Worm (Caenorhabditis elegans): ENCODE measurements around the gene rbm-17.

The rbm-17 gene

ce11 chrIV:11644705-11645104, 6.6 kb downstream of the rbm-17 start:
- TF ChIP-seq hlh-1 (tag; optimal IDR thresholded peaks at IDR 0.05) (no peak), ces-1 (GFP tag; optimal IDR thresholded peaks at IDR 0.05) (no peak), mab-5 (tag; optimal IDR thresholded peaks at IDR 0.05) (no peak), elt-3 (tag; optimal IDR thresholded peaks at IDR 0.05) (no peak), bed-3 (GFP tag; optimal IDR thresholded peaks at IDR 0.05) (no peak), ceh-83 (GFP tag; optimal IDR thresholded peaks at IDR 0.05) (no peak), nhr-28 (tag; optimal IDR thresholded peaks at IDR 0.05) (no peak), unc-120 (tag; optimal IDR thresholded peaks at IDR 0.05; ENCODE audit: poor library complexity, severe bottlenecking) (no peak), nhr-76 (tag; optimal IDR thresholded peaks at IDR 0.05) (no peak), lsy-2 (tag; optimal IDR thresholded peaks at IDR 0.05) (no peak), nhr-12 (tag; optimal IDR thresholded peaks at IDR 0.05) (no peak), flh-1 (GFP tag; optimal IDR thresholded peaks at IDR 0.05) (no peak), cnd-1 (tag; optimal IDR thresholded peaks at IDR 0.05) (no peak), ztf-11 (tag; optimal IDR thresholded peaks at IDR 0.05) (no peak), unc-39 (tag; optimal IDR thresholded peaks at IDR 0.05) (no peak), nhr-2 (tag; optimal IDR thresholded peaks at IDR 0.05) (no peak), blmp-1 (tag; optimal IDR thresholded peaks at IDR 0.05) (no peak), ceh-39 (tag; optimal IDR thresholded peaks at IDR 0.05) (no peak), lin-32 (GFP tag; optimal IDR thresholded peaks at IDR 0.05) (no peak)

ce11 chrIV:11645354-11645753, 7.2 kb downstream of the rbm-17 start:
- no peak for TF ChIP-seq flh-1 (GFP tag; optimal IDR thresholded peaks at IDR 0.05)
- no peak for TF ChIP-seq nhr-76 (tag; optimal IDR thresholded peaks at IDR 0.05)
- TF ChIP-seq ham-2 (GFP tag; optimal IDR thresholded peaks at IDR 0.05): no peak
- TF ChIP-seq unc-39 (tag; optimal IDR thresholded peaks at IDR 0.05): no peak
- no peak for TF ChIP-seq ceh-43 (GFP tag; optimal IDR thresholded peaks at IDR 0.05)
- TF ChIP-seq lin-32 (GFP tag; optimal IDR thresholded peaks at IDR 0.05): no peak
- TF ChIP-seq ces-1 (GFP tag; optimal IDR thresholded peaks at IDR 0.05): no peak
- no peak for TF ChIP-seq M03D4.4 (tag; optimal IDR thresholded peaks at IDR 0.05)

DNA sequence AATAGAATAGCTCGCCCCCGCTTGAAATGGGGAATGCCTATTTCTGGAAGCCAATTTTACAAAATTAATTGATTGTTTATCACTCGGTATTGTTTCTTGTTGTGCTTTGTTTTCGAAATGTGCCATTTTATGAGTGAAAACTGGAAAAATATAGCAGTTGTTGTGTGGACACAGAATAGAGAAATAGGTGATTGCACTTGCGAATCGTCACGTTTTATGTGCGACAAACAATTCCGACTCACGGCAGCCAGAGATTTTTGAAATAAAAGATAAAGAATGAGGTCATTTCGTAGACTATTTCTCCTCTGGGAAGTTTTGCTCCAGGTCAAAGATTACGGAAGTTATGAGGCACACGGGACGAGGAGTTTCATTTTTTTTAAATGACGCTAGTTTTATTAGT, 8.8 kb downstream of the rbm-17 start:
- TF ChIP-seq mls-2 (tag; optimal IDR thresholded peaks at IDR 0.05) (no peak), hlh-1 (tag; optimal IDR thresholded peaks at IDR 0.05) (peak; percentile 17)

- peak; percentile 15 for TF ChIP-seq hlh-1 (tag; optimal IDR thresholded peaks at IDR 0.05)
- no peak for TF ChIP-seq zip-8 (tag; optimal IDR thresholded peaks at IDR 0.05)
Observed at ce11 chrIV:11649031-11649430, 10.9 kb downstream of the rbm-17 start, which contains the start of gene ZK809.8. TSS of gene ZK809.8 (minus strand) at chrIV:11649064.

DNA sequence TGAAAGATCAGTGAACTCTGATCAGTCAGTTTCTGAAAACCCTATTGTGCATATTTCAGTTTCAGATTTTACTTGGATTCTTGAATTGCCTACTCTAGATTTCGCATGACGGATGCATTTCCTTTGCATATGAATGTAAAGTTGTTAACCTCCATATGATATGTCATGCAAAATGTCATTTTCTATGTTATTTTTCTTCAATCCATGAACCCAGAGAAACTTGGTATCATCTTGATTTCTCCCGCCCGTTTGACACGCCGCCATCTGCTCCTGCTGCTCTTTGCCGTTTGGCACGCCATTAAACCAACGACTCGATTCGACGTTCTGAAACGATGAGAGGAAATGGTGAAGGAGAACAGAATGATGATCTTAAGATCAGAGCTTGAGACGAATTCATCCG, 12.2 kb downstream of the rbm-17 start:
- TF ChIP-seq snpc-4 (tag; optimal IDR thresholded peaks at IDR 0.05): no peak

ce11 chrIV:11651965-11652453, 13.9 kb downstream of the rbm-17 start, which contains the start of the genes acl-3 and ndub-6:
TSS of gene acl-3 (minus strand) at chrIV:11652023.
TSS of gene ndub-6 (plus strand) at chrIV:11652403.
- TF ChIP-seq ceh-39 (tag; optimal IDR thresholded peaks at IDR 0.05) (no peak), unc-120 (tag; optimal IDR thresholded peaks at IDR 0.05; ENCODE audit: poor library complexity, severe bottlenecking) (no peak), nhr-2 (tag; optimal IDR thresholded peaks at IDR 0.05) (no peak), ham-2 (GFP tag; optimal IDR thresholded peaks at IDR 0.05) (no peak), mls-2 (tag; optimal IDR thresholded peaks at IDR 0.05) (no peak), lin-32 (GFP tag; optimal IDR thresholded peaks at IDR 0.05) (no peak), cnd-1 (tag; optimal IDR thresholded peaks at IDR 0.05) (no peak), lin-13 (tag; optimal IDR thresholded peaks at IDR 0.05) (no peak), ztf-11 (tag; optimal IDR thresholded peaks at IDR 0.05) (no peak), nhr-28 (tag; optimal IDR thresholded peaks at IDR 0.05) (no peak)

- no peak for TF ChIP-seq blmp-1 (tag; optimal IDR thresholded peaks at IDR 0.05)
- no peak for TF ChIP-seq elt-1 (tag; optimal IDR thresholded peaks at IDR 0.05; ENCODE audit: borderline replicate concordance, insufficient read depth)
- no peak for TF ChIP-seq nhr-12 (tag; optimal IDR thresholded peaks at IDR 0.05)
- no peak for TF ChIP-seq mep-1 (tag; optimal IDR thresholded peaks at IDR 0.05)
- no peak for TF ChIP-seq ham-2 (GFP tag; optimal IDR thresholded peaks at IDR 0.05)
- no peak for TF ChIP-seq mls-2 (tag; optimal IDR thresholded peaks at IDR 0.05)
- no peak for TF ChIP-seq snpc-4 (tag; optimal IDR thresholded peaks at IDR 0.05)
- TF ChIP-seq M03D4.4 (tag; optimal IDR thresholded peaks at IDR 0.05): no peak
- no peak for TF ChIP-seq unc-39 (tag; optimal IDR thresholded peaks at IDR 0.05)
- no peak for TF ChIP-seq zip-8 (tag; optimal IDR thresholded peaks at IDR 0.05)
Observed at ce11 chrIV:11655370-11655769, 17.3 kb downstream of the rbm-17 start, which contains the start of gene ent-1. TSS of gene ent-1 (minus strand) at chrIV:11655470.

Measured in whole organism, mixed stage, embryonic.